Fruit fly (Drosophila melanogaster): ENCODE measurements around the gene rdgB.

rdgB gene

DNA sequence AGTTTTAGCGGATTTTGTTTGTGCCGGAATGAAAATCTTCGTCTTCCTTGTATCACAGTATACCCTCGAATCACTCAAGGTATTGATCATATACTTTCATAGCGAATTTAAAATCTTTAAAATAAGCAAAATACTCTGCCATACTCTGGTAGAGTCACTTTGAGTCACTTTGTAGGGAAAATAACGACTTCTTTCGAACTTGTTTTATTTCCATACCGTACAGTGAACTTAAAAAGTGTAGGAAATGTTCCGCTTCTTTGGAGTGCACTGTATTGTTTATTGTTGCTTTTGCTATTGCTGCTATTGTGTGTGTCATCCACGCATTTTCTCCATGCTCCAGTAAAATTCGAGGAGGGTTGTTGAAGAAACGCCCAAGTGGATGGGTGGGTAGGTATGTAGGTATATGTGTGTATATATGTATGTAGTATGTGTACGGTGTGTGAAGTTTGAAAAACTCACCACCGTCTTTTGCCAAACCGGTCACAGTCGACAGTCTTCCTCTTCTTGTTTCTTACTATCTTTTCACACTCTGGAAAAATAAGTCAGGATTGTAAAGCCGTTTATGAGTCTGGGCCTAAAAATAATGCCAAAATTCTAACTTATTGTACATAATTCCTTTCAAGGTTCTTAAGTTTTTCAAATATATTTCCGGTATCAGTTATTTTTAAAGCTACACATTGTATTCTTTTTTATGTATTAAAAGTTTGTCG lies 26.6 kb downstream of the rdgB start (continued):
- no peak for TF ChIP-seq ab (GFP tag; optimal IDR thresholded peaks at IDR 0.05)
- no peak for TF ChIP-seq Fer3 (tag; optimal IDR thresholded peaks at IDR 0.05)
- TF ChIP-seq CG3163 (GFP tag; optimal IDR thresholded peaks at IDR 0.05), result no peak
- peak; percentile 15 for TF ChIP-seq CG15601 (tag; optimal IDR thresholded peaks at IDR 0.05)
- peak; percentile 23 for TF ChIP-seq PHDP (tag; optimal IDR thresholded peaks at IDR 0.05)
- TF ChIP-seq dysf (GFP tag; IDR thresholded peaks at IDR 0.05), result 0 out of 3 replicates have a peak, but pooled peaks have one; percentile 35
- TF ChIP-seq CG12071 (GFP tag; optimal IDR thresholded peaks at IDR 0.05), result peak; percentile 17
- TF ChIP-seq dpn (GFP tag; optimal IDR thresholded peaks at IDR 0.05), result peak; percentile 22 to 45
- no peak for TF ChIP-seq grn (GFP tag; optimal IDR thresholded peaks at IDR 0.05)
- TF ChIP-seq MBD-R2 (GFP tag; IDR thresholded peaks at IDR 0.05), result no peak
- no peak for TF ChIP-seq toy (GFP tag; IDR thresholded peaks at IDR 0.05)
- peak; percentile 16 for TF ChIP-seq org-1 (GFP tag; optimal IDR thresholded peaks at IDR 0.05)
- no peak for TF ChIP-seq CG13775 (GFP tag; optimal IDR thresholded peaks at IDR 0.05)
- TF ChIP-seq peb (GFP tag; IDR thresholded peaks at IDR 0.05), result peak; percentile 38; the same call in 1 of the 2 replicates
- TF ChIP-seq CG2120 (GFP tag; optimal IDR thresholded peaks at IDR 0.05), result peak; percentile 58
- 0 out of 2 replicates have a peak, but pooled peaks have one; percentile 24 for TF ChIP-seq sim (GFP tag; IDR thresholded peaks at IDR 0.05)
- no peak for TF ChIP-seq gt (GFP tag; IDR thresholded peaks at IDR 0.05)
- TF ChIP-seq CG13424 (tag; optimal IDR thresholded peaks at IDR 0.05), result peak; percentile 38
- TF ChIP-seq Hsf (GFP tag; optimal IDR thresholded peaks at IDR 0.05), result peak; percentile 33
- TF ChIP-seq Hr3 (GFP tag; optimal IDR thresholded peaks at IDR 0.05), result no peak
- TF ChIP-seq CG8359 (GFP tag; optimal IDR thresholded peaks at IDR 0.05; ENCODE audit: borderline replicate concordance), result no peak
- TF ChIP-seq Sox102F (GFP tag; optimal IDR thresholded peaks at IDR 0.05), result peak; percentile 52
- TF ChIP-seq CG6854 (GFP tag; optimal IDR thresholded peaks at IDR 0.05), result peak; percentile 16
- no peak for TF ChIP-seq ac (GFP tag; optimal IDR thresholded peaks at IDR 0.05)
- TF ChIP-seq Xbp1 (GFP tag; optimal IDR thresholded peaks at IDR 0.05), result peak; percentile 45
- no peak for TF ChIP-seq dan (GFP tag; IDR thresholded peaks at IDR 0.05)
- TF ChIP-seq CG15514 (GFP tag; optimal IDR thresholded peaks at IDR 0.05), result peak; percentile 33
- TF ChIP-seq Kr (GFP tag; optimal IDR thresholded peaks at IDR 0.05), result no peak
- peak; percentile 39 for TF ChIP-seq CG18262 (tag; optimal IDR thresholded peaks at IDR 0.05)
- TF ChIP-seq CG10543 (GFP tag; optimal IDR thresholded peaks at IDR 0.05), result peak; percentile 52
- TF ChIP-seq CG10147 (GFP tag; optimal IDR thresholded peaks at IDR 0.05), result peak; percentile 17
- TF ChIP-seq CG12155 (GFP tag; optimal IDR thresholded peaks at IDR 0.05), result no peak
- TF ChIP-seq lov (optimal IDR thresholded peaks at IDR 0.05), result no peak
- TF ChIP-seq lov (GFP tag; IDR thresholded peaks at IDR 0.05), result no peak
- TF ChIP-seq CG12659 (GFP tag; optimal IDR thresholded peaks at IDR 0.05), result peak; percentile 16
- TF ChIP-seq CG1792 (GFP tag; optimal IDR thresholded peaks at IDR 0.05), result no peak
- no peak for TF ChIP-seq Hr39 (optimal IDR thresholded peaks at IDR 0.05)
- TF ChIP-seq CG1602 (GFP tag; optimal IDR thresholded peaks at IDR 0.05), result no peak
- TF ChIP-seq sr (GFP tag; IDR thresholded peaks at IDR 0.05), result no peak
- TF ChIP-seq CG30431 (GFP tag; optimal IDR thresholded peaks at IDR 0.05), result no peak
- TF ChIP-seq CG10565 (GFP tag; optimal IDR thresholded peaks at IDR 0.05), result no peak
- TF ChIP-seq sna (GFP tag; IDR thresholded peaks at IDR 0.05; ENCODE audit: partially characterized antibody), result no peak
- no peak for TF ChIP-seq CG6765 (GFP tag; optimal IDR thresholded peaks at IDR 0.05)
- peak; percentile 34 for TF ChIP-seq cg (GFP tag; optimal IDR thresholded peaks at IDR 0.05)
